Worm (Caenorhabditis elegans) whole organism, L1 larva: ENCODE measurements around the gene F41E6.12.

Source experiments
- elt-3 ChIP-seq, 6 experiments: fragments of 150-350 bp in 1 of 6; sonication (generic microtip); optimal IDR thresholded peaks; 2 replicates each; lab custom pipeline; 2017 to 2018; ENCODE audit warnings: missing biosample characterization in 6 of 6, missing genetic modification characterization in 6 of 6, inconsistent platforms in 1 of 6
- fos-1 ChIP-seq: fragments of 150-350 bp; optimal IDR thresholded peaks from 2 replicates; lab custom pipeline; 2014; ENCODE audit warnings: missing biosample characterization, missing genetic modification characterization
- lin-14 ChIP-seq: fragments of 200-800 bp; sonication (Bioruptor generic); optimal IDR thresholded peaks from 2 replicates; lab custom pipeline; 2018; ENCODE audit warnings: mild to moderate bottlenecking, missing genetic modification characterization, moderate library complexity, missing compliant biosample characterization
- mdl-1 ChIP-seq, 2 experiments: fragments of 150-350 bp; optimal IDR thresholded peaks; 2 replicates each; lab custom pipeline; 2014 to 2017; ENCODE audit warnings: missing biosample characterization in 2 of 2, missing genetic modification characterization in 2 of 2, inconsistent platforms in 1 of 2
- nhr-28 ChIP-seq: fragments of 150-350 bp; optimal IDR thresholded peaks from 2 replicates; lab custom pipeline; 2014; ENCODE audit warnings: missing biosample characterization, missing genetic modification characterization
- nhr-76 ChIP-seq: sonication (generic microtip); optimal IDR thresholded peaks from 2 replicates; lab custom pipeline; 2017; ENCODE audit warnings: missing biosample characterization, missing genetic modification characterization
- nhr-77 ChIP-seq: fragments of 150-350 bp; optimal IDR thresholded peaks from 2 replicates; lab custom pipeline; 2014; ENCODE audit warnings: missing biosample characterization, missing genetic modification characterization

ce11 chrV:8599192-8599591, 29.7 kb downstream of the F41E6.12 start, which contains the start of gene F41E6.7:
- TF ChIP-seq fos-1 (tag; lab: Kevin White, UChicago) (no peak), elt-3 (tag; optimal IDR thresholded peaks at IDR 0.05; lab: Kevin White, UChicago) (no peak), nhr-28 (no peak), mdl-1 (tag; optimal IDR thresholded peaks at IDR 0.05; lab: Kevin White, UChicago) (no peak), nhr-77 (tag; lab: Kevin White, UChicago) (no peak), nhr-76 (tag; lab: Kevin White, UChicago) (no peak), lin-14 (GFP tag; lab: Kevin White, UChicago) (no peak)
